Worm (Caenorhabditis elegans) whole organism, late embryonic: ENCODE results near the gene C08E3.1.

Experiments
- ama-1 ChIP-seq: fragments of 150-350 bp; optimal IDR thresholded peaks from 2 replicates; lab custom pipeline; 2014
- che-1 ChIP-seq: sonication (generic microtip); optimal IDR thresholded peaks from 2 replicates; lab custom pipeline; 2016; ENCODE audit warnings: mild to moderate bottlenecking, missing genetic modification characterization, missing compliant biosample characterization
- ets-4 ChIP-seq: sonication (generic microtip); optimal IDR thresholded peaks from 2 replicates; lab custom pipeline; 2016; ENCODE audit warnings: missing genetic modification characterization, missing compliant biosample characterization
- nfya-1 ChIP-seq: sonication (generic microtip); optimal IDR thresholded peaks from 2 replicates; lab custom pipeline; 2017; ENCODE audit warnings: missing genetic modification characterization, mild to moderate bottlenecking, missing compliant biosample characterization, antibody characterized with exemption, moderate library complexity
- nhr-11 ChIP-seq: fragments of 150-350 bp; optimal IDR thresholded peaks from 2 replicates; lab custom pipeline; 2014; ENCODE audit warnings: missing biosample characterization, missing genetic modification characterization
- nhr-232 ChIP-seq: sonication (generic microtip); optimal IDR thresholded peaks from 2 replicates; lab custom pipeline; 2016; ENCODE audit warnings: missing genetic modification characterization, missing compliant biosample characterization
- pag-3 ChIP-seq: sonication (generic microtip); optimal IDR thresholded peaks from 2 replicates; lab custom pipeline; 2016; ENCODE audit warnings: missing compliant biosample characterization, missing genetic modification characterization, borderline replicate concordance
- tbx-7 ChIP-seq: sonication (generic microtip); optimal IDR thresholded peaks from 2 replicates; lab custom pipeline; 2016; ENCODE audit warnings: missing genotype, missing genetic modification characterization, missing compliant biosample characterization

DNA sequence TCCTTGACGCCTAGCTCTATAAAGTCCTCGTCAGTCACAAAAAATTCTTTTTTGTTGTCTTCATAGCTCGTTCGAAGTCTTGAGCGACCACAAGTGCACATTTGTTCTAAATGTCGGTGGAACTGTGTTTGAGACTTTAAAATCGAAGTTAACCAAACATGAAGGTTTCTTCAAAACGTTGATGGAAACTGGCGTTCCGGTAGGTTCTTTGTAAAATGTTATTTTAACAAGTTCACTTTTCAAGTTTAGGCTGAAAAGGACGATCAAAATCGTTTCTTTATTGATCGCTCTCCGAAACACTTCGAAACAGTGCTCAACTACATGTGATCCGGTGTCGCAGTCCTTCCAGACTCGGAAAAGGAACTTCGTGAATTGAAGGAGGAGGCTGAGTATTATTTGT, 9.0 kb upstream of the C08E3.1 start, which contains the start of gene fbxa-160:
- TF ChIP-seq nhr-11 (no peak), tbx-7 (tag; lab: Kevin White, UChicago) (no peak), nfya-1 (tag; lab: Kevin White, UChicago) (no peak), che-1 (no peak), nhr-232 (tag; lab: Kevin White, UChicago) (no peak), pag-3 (tag; lab: Kevin White, UChicago) (no peak), ets-4 (tag; lab: Kevin White, UChicago) (no peak), ama-1 (lab: Kevin White, UChicago) (no peak)
